Worm (Caenorhabditis elegans) whole organism, mixed stage, embryonic: ENCODE results near the gene R03G8.6.

Experiments used
- M03D4.4 ChIP-seq: sonication (generic microtip); optimal IDR thresholded peaks from 2 replicates; lab custom pipeline; 2017; ENCODE audit warnings: mild to moderate bottlenecking, missing genetic modification characterization, missing compliant biosample characterization
- bed-3 ChIP-seq: fragments of 200-800 bp; sonication (Bioruptor generic); optimal IDR thresholded peaks from 3 replicates; lab custom pipeline; 2018; ENCODE audit warnings: mild to moderate bottlenecking, missing genetic modification characterization, moderate library complexity, missing compliant biosample characterization
- blmp-1 ChIP-seq: fragments of 150-350 bp; optimal IDR thresholded peaks from 2 replicates; lab custom pipeline; 2014; ENCODE audit warnings: missing biosample characterization, missing genetic modification characterization
- ceh-39 ChIP-seq: fragments of 150-350 bp; optimal IDR thresholded peaks from 2 replicates; lab custom pipeline; 2014; ENCODE audit warnings: missing biosample characterization, missing genetic modification characterization
- ceh-43 ChIP-seq: fragments of 200-800 bp; sonication (Bioruptor generic); optimal IDR thresholded peaks from 2 replicates; lab custom pipeline; 2018; ENCODE audit warnings: mild to moderate bottlenecking, missing genetic modification characterization, moderate library complexity, missing compliant biosample characterization
- ceh-83 ChIP-seq: fragments of 200-800 bp; sonication (Bioruptor generic); optimal IDR thresholded peaks from 2 replicates; lab custom pipeline; 2018; ENCODE audit warnings: mild to moderate bottlenecking, missing genetic modification characterization, missing compliant biosample characterization
- ces-1 ChIP-seq: fragments of 150-350 bp; optimal IDR thresholded peaks from 2 replicates; lab custom pipeline; 2014; ENCODE audit warnings: missing biosample characterization, missing genetic modification reagents, missing genetic modification characterization
- cnd-1 ChIP-seq: fragments of 200-800 bp; sonication (Bioruptor generic); optimal IDR thresholded peaks from 2 replicates; lab custom pipeline; 2018; ENCODE audit warnings: mild to moderate bottlenecking, missing genetic modification characterization, missing compliant biosample characterization
- drap-1 ChIP-seq: fragments of 200-800 bp; sonication (Bioruptor generic); optimal IDR thresholded peaks from 3 replicates; lab custom pipeline; 2018; ENCODE audit warnings: mild to moderate bottlenecking, missing genetic modification characterization, missing compliant biosample characterization
- elt-1 ChIP-seq: sonication (generic microtip); optimal IDR thresholded peaks from 2 replicates; lab custom pipeline; 2017; ENCODE audit warnings: missing genetic modification characterization, mild to moderate bottlenecking, missing compliant biosample characterization, antibody characterized with exemption, moderate library complexity, borderline replicate concordance; ENCODE audit not compliant: insufficient read depth
- elt-3 ChIP-seq: fragments of 150-350 bp; optimal IDR thresholded peaks from 2 replicates; lab custom pipeline; 2014; ENCODE audit warnings: missing biosample characterization, missing genetic modification characterization
- flh-1 ChIP-seq: fragments of 200-800 bp; sonication (Bioruptor generic); optimal IDR thresholded peaks from 2 replicates; lab custom pipeline; 2018; ENCODE audit warnings: mild to moderate bottlenecking, missing genetic modification characterization, moderate library complexity, missing compliant biosample characterization
- ham-2 ChIP-seq: fragments of 200-800 bp; sonication (Bioruptor generic); optimal IDR thresholded peaks from 2 replicates; lab custom pipeline; 2018; ENCODE audit warnings: mild to moderate bottlenecking, missing genetic modification characterization, missing compliant biosample characterization
- hlh-1 ChIP-seq: fragments of 150-350 bp; optimal IDR thresholded peaks from 2 replicates; lab custom pipeline; 2014; ENCODE audit warnings: missing biosample characterization, missing genetic modification reagents, missing genetic modification characterization
- lin-13 ChIP-seq: fragments of 150-350 bp; optimal IDR thresholded peaks from 2 replicates; lab custom pipeline; 2014; ENCODE audit warnings: missing biosample characterization, missing genetic modification characterization
- lin-32 ChIP-seq: fragments of 200-800 bp; sonication (Bioruptor generic); optimal IDR thresholded peaks from 2 replicates; lab custom pipeline; 2018; ENCODE audit warnings: mild to moderate bottlenecking, missing genetic modification characterization, missing compliant biosample characterization
- lsy-2 ChIP-seq: fragments of 150-350 bp; optimal IDR thresholded peaks from 2 replicates; lab custom pipeline; 2014; ENCODE audit warnings: missing biosample characterization, missing genetic modification characterization
- mab-5 ChIP-seq: fragments of 150-350 bp; optimal IDR thresholded peaks from 2 replicates; lab custom pipeline; 2014; ENCODE audit warnings: missing biosample characterization, missing genetic modification characterization
- mep-1 ChIP-seq: fragments of 150-350 bp; optimal IDR thresholded peaks from 2 replicates; lab custom pipeline; 2017; ENCODE audit warnings: missing biosample characterization, missing genetic modification reagents, missing genetic modification characterization, inconsistent platforms
- mls-2 ChIP-seq: sonication (generic microtip); optimal IDR thresholded peaks from 2 replicates; lab custom pipeline; 2016; ENCODE audit warnings: mild to moderate bottlenecking, missing genetic modification characterization, moderate library complexity, missing compliant biosample characterization
- nhr-12 ChIP-seq: fragments of 150-350 bp; optimal IDR thresholded peaks from 2 replicates; lab custom pipeline; 2014; ENCODE audit warnings: missing biosample characterization, missing genetic modification characterization
- nhr-2 ChIP-seq: fragments of 150-350 bp; optimal IDR thresholded peaks from 2 replicates; lab custom pipeline; 2014; ENCODE audit warnings: missing biosample characterization, missing genetic modification characterization
- nhr-237 ChIP-seq: fragments of 150-350 bp; optimal IDR thresholded peaks from 2 replicates; lab custom pipeline; 2014; ENCODE audit warnings: missing biosample characterization, missing genetic modification characterization
- nhr-28 ChIP-seq: fragments of 150-350 bp; optimal IDR thresholded peaks from 2 replicates; lab custom pipeline; 2014; ENCODE audit warnings: missing biosample characterization, missing genetic modification characterization
- nhr-76 ChIP-seq: sonication (generic microtip); optimal IDR thresholded peaks from 2 replicates; lab custom pipeline; 2017; ENCODE audit warnings: missing biosample characterization, missing genetic modification characterization
- pha-4 ChIP-seq: fragments of 150-350 bp; optimal IDR thresholded peaks from 2 replicates; lab custom pipeline; 2018; ENCODE audit warnings: missing biosample characterization, missing genetic modification reagents, missing genetic modification characterization
- sem-2 ChIP-seq: fragments of 200-800 bp; sonication (Bioruptor generic); optimal IDR thresholded peaks from 2 replicates; lab custom pipeline; 2018; ENCODE audit warnings: mild to moderate bottlenecking, missing genetic modification characterization, missing compliant biosample characterization
- snpc-4 ChIP-seq: fragments of 150-350 bp; optimal IDR thresholded peaks from 2 replicates; lab custom pipeline; 2014; ENCODE audit warnings: missing biosample characterization, missing genetic modification characterization
- sptf-1 ChIP-seq: sonication (generic microtip); optimal IDR thresholded peaks from 2 replicates; lab custom pipeline; 2017; ENCODE audit warnings: mild to moderate bottlenecking, missing genetic modification characterization, moderate library complexity, missing compliant biosample characterization
- tbx-8 ChIP-seq: fragments of 200-800 bp; sonication (Bioruptor generic); optimal IDR thresholded peaks from 2 replicates; lab custom pipeline; 2018; ENCODE audit warnings: mild to moderate bottlenecking, missing genetic modification characterization, moderate library complexity, missing compliant biosample characterization
- unc-120 ChIP-seq: sonication (generic microtip); optimal IDR thresholded peaks from 2 replicates; lab custom pipeline; 2017; ENCODE audit warnings: missing genetic modification characterization, missing compliant biosample characterization; ENCODE audit not compliant: poor library complexity, severe bottlenecking
- unc-39 ChIP-seq: fragments of 150-350 bp; optimal IDR thresholded peaks from 2 replicates; lab custom pipeline; 2014; ENCODE audit warnings: missing biosample characterization, missing genetic modification characterization
- unc-62 ChIP-seq: fragments of 150-350 bp; optimal IDR thresholded peaks from 2 replicates; lab custom pipeline; 2014; ENCODE audit warnings: missing biosample characterization, missing genetic modification reagents, missing genetic modification characterization
- zip-8 ChIP-seq: fragments of 150-350 bp; optimal IDR thresholded peaks from 2 replicates; lab custom pipeline; 2014; ENCODE audit warnings: missing biosample characterization, missing genetic modification characterization
- ztf-11 ChIP-seq: fragments of 150-350 bp; optimal IDR thresholded peaks from 2 replicates; lab custom pipeline; 2014; ENCODE audit warnings: missing biosample characterization, missing genetic modification characterization

Gene R03G8.6

ce11 chrX:13141440-13141839, 41.1 kb upstream of the R03G8.6 start, which contains the start of gene F09A5.3:
F09A5.3 (plus strand) TSS chrX:13141601.
- no peak for TF ChIP-seq nhr-76 (tag; lab: Kevin White, UChicago)
- no peak for TF ChIP-seq snpc-4 (tag; lab: Kevin White, UChicago)
- TF ChIP-seq flh-1, result no peak
- TF ChIP-seq hlh-1 (tag; lab: Kevin White, UChicago), result peak; percentile 76
- no peak for TF ChIP-seq mab-5
- no peak for TF ChIP-seq tbx-8
- no peak for TF ChIP-seq ceh-39 (tag; lab: Kevin White, UChicago)
- no peak for TF ChIP-seq mep-1 (tag; lab: Kevin White, UChicago)
- peak; percentile 11 for TF ChIP-seq elt-3 (tag; lab: Kevin White, UChicago)
- TF ChIP-seq drap-1 (GFP tag; lab: Kevin White, UChicago), result no peak
- no peak for TF ChIP-seq ceh-43
- no peak for TF ChIP-seq sptf-1
- TF ChIP-seq pha-4 (tag; lab: Kevin White, UChicago), result no peak
- TF ChIP-seq nhr-237 (tag; lab: Kevin White, UChicago), result no peak
- peak; percentile 76 for TF ChIP-seq unc-62 (GFP tag; lab: Kevin White, UChicago)
- no peak for TF ChIP-seq ztf-11 (tag; lab: Kevin White, UChicago)
- TF ChIP-seq unc-120 (tag; lab: Kevin White, UChicago), result no peak
- TF ChIP-seq ham-2 (GFP tag; lab: Kevin White, UChicago), result peak; percentile 82
- TF ChIP-seq cnd-1, result no peak
- no peak for TF ChIP-seq ceh-83 (GFP tag; lab: Kevin White, UChicago)
- TF ChIP-seq lin-32 (GFP tag; lab: Kevin White, UChicago), result no peak
- no peak for TF ChIP-seq zip-8 (tag; lab: Kevin White, UChicago)
- no peak for TF ChIP-seq M03D4.4 (tag; lab: Kevin White, UChicago)
- TF ChIP-seq nhr-28 (tag; lab: Kevin White, UChicago), result no peak
- no peak for TF ChIP-seq lin-13
- TF ChIP-seq nhr-12 (tag; lab: Kevin White, UChicago), result no peak
- TF ChIP-seq elt-1, result peak; percentile 98
- peak; percentile 59 for TF ChIP-seq nhr-2 (tag; lab: Kevin White, UChicago)
- peak; percentile 6 for TF ChIP-seq blmp-1
- TF ChIP-seq unc-39 (tag; lab: Kevin White, UChicago), result no peak
- TF ChIP-seq bed-3 (GFP tag; lab: Kevin White, UChicago), result no peak
- TF ChIP-seq mls-2 (tag; lab: Kevin White, UChicago), result no peak
- TF ChIP-seq lsy-2, result no peak
- no peak for TF ChIP-seq ces-1 (GFP tag; lab: Kevin White, UChicago)
- no peak for TF ChIP-seq sem-2 (GFP tag; lab: Kevin White, UChicago)

DNA sequence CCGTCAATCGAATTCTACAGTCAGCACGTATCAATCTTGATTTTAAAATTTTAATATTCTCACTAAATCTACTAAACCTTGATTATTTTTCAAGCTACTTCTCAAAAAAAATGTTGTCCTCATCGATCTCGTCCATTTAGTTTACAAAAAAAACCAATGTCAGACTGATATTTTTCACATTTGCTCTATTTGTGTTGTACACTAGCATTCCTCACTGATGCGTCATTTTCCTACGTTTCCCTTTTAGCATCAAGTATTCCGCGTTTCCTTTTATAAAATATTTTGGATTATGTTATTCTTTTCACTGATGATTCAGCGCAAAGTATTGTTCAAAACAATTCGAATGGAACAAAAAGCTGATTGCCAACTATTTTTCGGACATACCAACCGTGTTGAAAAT, 39.2 kb upstream of the R03G8.6 start, which contains the start of gene ttr-34:
ttr-34 (plus strand) TSS at position 301 of the 400 bp plus-strand sequence.
- TF ChIP-seq blmp-1 (no peak), sem-2 (GFP tag; lab: Kevin White, UChicago) (no peak), hlh-1 (tag; lab: Kevin White, UChicago) (no peak), mls-2 (tag; lab: Kevin White, UChicago) (no peak), nhr-76 (tag; lab: Kevin White, UChicago) (no peak), unc-39 (tag; lab: Kevin White, UChicago) (no peak), flh-1 (no peak), nhr-237 (tag; lab: Kevin White, UChicago) (no peak)

- TF ChIP-seq ham-2 (GFP tag; lab: Kevin White, UChicago), result no peak
- no peak for TF ChIP-seq nhr-237 (tag; lab: Kevin White, UChicago)
- TF ChIP-seq ces-1 (GFP tag; lab: Kevin White, UChicago), result no peak
- TF ChIP-seq lin-13, result no peak
- TF ChIP-seq unc-120 (tag; lab: Kevin White, UChicago), result no peak
- no peak for TF ChIP-seq mab-5
- no peak for TF ChIP-seq elt-3 (tag; lab: Kevin White, UChicago)
- no peak for TF ChIP-seq nhr-2 (tag; lab: Kevin White, UChicago)
- no peak for TF ChIP-seq cnd-1
These were observed 34.5 kb upstream of the R03G8.6 start, which contains the start of gene F09A5.2 for ce11 chrX:13134807-13135206. F09A5.2 (plus strand) TSS chrX:13135107.

DNA sequence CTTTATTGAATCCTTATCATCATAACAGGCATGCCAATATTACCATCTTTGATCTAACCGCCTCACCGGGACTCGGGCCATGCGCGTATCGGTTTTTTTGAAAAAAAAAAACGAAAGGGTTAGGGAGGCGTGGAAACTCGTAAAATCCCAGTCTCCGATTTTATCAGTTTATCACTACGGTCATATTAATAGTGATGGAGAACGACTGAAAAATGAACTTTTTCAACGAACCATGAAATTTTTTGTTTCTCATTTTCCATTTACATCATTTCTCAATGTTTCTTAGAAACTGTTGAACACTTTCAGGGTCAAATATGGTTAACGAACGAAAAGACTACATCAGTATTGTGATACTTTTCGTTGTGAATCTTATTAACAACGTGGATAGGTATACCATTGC, 29.6 kb upstream of the R03G8.6 start, which contains the start of gene spin-3:
spin-3 (plus strand) TSS at position 301 of the 400 bp plus-strand sequence.
- TF ChIP-seq sem-2 (GFP tag; lab: Kevin White, UChicago) (no peak), unc-120 (tag; lab: Kevin White, UChicago) (no peak), mls-2 (tag; lab: Kevin White, UChicago) (no peak), M03D4.4 (tag; lab: Kevin White, UChicago) (no peak), ztf-11 (tag; lab: Kevin White, UChicago) (no peak), bed-3 (GFP tag; lab: Kevin White, UChicago) (no peak), elt-1 (no peak), snpc-4 (tag; lab: Kevin White, UChicago) (no peak), unc-62 (GFP tag; lab: Kevin White, UChicago) (no peak), elt-3 (tag; lab: Kevin White, UChicago) (no peak), lin-32 (GFP tag; lab: Kevin White, UChicago) (no peak), nhr-12 (tag; lab: Kevin White, UChicago) (no peak), blmp-1 (no peak)
